Fruit fly (Drosophila melanogaster): ENCODE measurements around the gene CG13318.

CG13318 gene

dm6 chr3R:8812342-8812966 is 40.0 kb upstream of the CG13318 start (continued):
- TF ChIP-seq Eip74EF (GFP tag; optimal IDR thresholded peaks at IDR 0.05) (no peak), Hr3 (GFP tag; optimal IDR thresholded peaks at IDR 0.05) (peak; percentile 16), aop (GFP tag; IDR thresholded peaks at IDR 0.05) (no peak), Taf1 (GFP tag; IDR thresholded peaks at IDR 0.05) (peak; percentile 47; the same call in 1 of the 2 replicates), gsb-n (tag; optimal IDR thresholded peaks at IDR 0.05) (peak; percentile 31), ci (GFP tag; IDR thresholded peaks at IDR 0.05) (peak; percentile 73; the same call in 2 of the 3 replicates), CG15011 (GFP tag; optimal IDR thresholded peaks at IDR 0.05) (no peak), ssp (GFP tag; IDR thresholded peaks at IDR 0.05) (no peak), Scr (GFP tag; IDR thresholded peaks at IDR 0.05; ENCODE audit: partially characterized antibody) (no peak), CG7786 (GFP tag; optimal IDR thresholded peaks at IDR 0.05) (peak; percentile 36), ap (GFP tag; IDR thresholded peaks at IDR 0.05) (no peak), CG14667 (GFP tag; IDR thresholded peaks at IDR 0.05) (0 out of 2 replicates have a peak, but pooled peaks have one; percentile 28), lmd (GFP tag; IDR thresholded peaks at IDR 0.05) (peak; percentile 48), Gsc (GFP tag; IDR thresholded peaks at IDR 0.05) (no peak), shn (GFP tag; optimal IDR thresholded peaks at IDR 0.05) (peak; percentile 41), CG16779 (GFP tag; IDR thresholded peaks at IDR 0.05) (no peak), gfzf (GFP tag; optimal IDR thresholded peaks at IDR 0.05) (no peak), Jarid2 (GFP tag; optimal IDR thresholded peaks at IDR 0.05) (no peak), Mad (GFP tag; optimal IDR thresholded peaks at IDR 0.05) (no peak), CG7357 (GFP tag; IDR thresholded peaks at IDR 0.05) (0 out of 3 replicates have a peak, but pooled peaks have one; percentile 40), CG18476 (GFP tag; optimal IDR thresholded peaks at IDR 0.05) (peak; percentile 13), run (tag; optimal IDR thresholded peaks at IDR 0.05) (no peak), CG7987 (GFP tag; optimal IDR thresholded peaks at IDR 0.05) (no peak), CG32772 (GFP tag; IDR thresholded peaks at IDR 0.05) (peak; percentile 58; the same call in 1 of the 2 replicates), kni (GFP tag; optimal IDR thresholded peaks at IDR 0.05) (peak; percentile 52), CHES-1-like (GFP tag; optimal IDR thresholded peaks at IDR 0.05) (no peak), z (GFP tag; IDR thresholded peaks at IDR 0.05) (no peak), Lim3 (GFP tag; IDR thresholded peaks at IDR 0.05) (no peak), gcm (GFP tag; optimal IDR thresholded peaks at IDR 0.05) (peak; percentile 52), CG17802 (tag; optimal IDR thresholded peaks at IDR 0.05) (no peak), CG16815 (GFP tag; optimal IDR thresholded peaks at IDR 0.05) (no peak), Xrp1 (GFP tag; IDR thresholded peaks at IDR 0.05) (peak; percentile 77), esg (GFP tag; conservative IDR thresholded peaks at IDR 0.05) (peak; percentile 32; the same call in 1 of the 2 replicates), tup (GFP tag; optimal IDR thresholded peaks at IDR 0.05) (peak; percentile 4), zfh1 (GFP tag; IDR thresholded peaks at IDR 0.05) (peak; percentile 57; the same call in 2 of the 3 replicates), sug (tag; optimal IDR thresholded peaks at IDR 0.05) (no peak), Hr39 (optimal IDR thresholded peaks at IDR 0.05) (no peak), Tbp (GFP tag; optimal IDR thresholded peaks at IDR 0.05) (no peak), bbx (GFP tag; IDR thresholded peaks at IDR 0.05; ENCODE audit: partially characterized antibody) (no peak; the same call in 1 of the 2 replicates), CG7928 (GFP tag; optimal IDR thresholded peaks at IDR 0.05) (no peak), eyg (GFP tag; optimal IDR thresholded peaks at IDR 0.05) (no peak), sc (optimal IDR thresholded peaks at IDR 0.05) (no peak), sc (GFP tag; optimal IDR thresholded peaks at IDR 0.05) (peak; percentile 14), TFAM (GFP tag; optimal IDR thresholded peaks at IDR 0.05) (no peak), CG12659 (GFP tag; optimal IDR thresholded peaks at IDR 0.05) (peak; percentile 3), CG10462 (GFP tag; optimal IDR thresholded peaks at IDR 0.05) (no peak), inv (GFP tag; IDR thresholded peaks at IDR 0.05; ENCODE audit: partially characterized antibody) (no peak), CG6654 (GFP tag; optimal IDR thresholded peaks at IDR 0.05) (no peak), hth (optimal IDR thresholded peaks at IDR 0.05) (no peak), CG7556 (GFP tag; optimal IDR thresholded peaks at IDR 0.05) (no peak), btn (GFP tag; optimal IDR thresholded peaks at IDR 0.05) (no peak)

Data from whole organism, embryonic.